Worm (Caenorhabditis elegans): ENCODE measurements around the gene srx-66.

srx-66 gene

DNA sequence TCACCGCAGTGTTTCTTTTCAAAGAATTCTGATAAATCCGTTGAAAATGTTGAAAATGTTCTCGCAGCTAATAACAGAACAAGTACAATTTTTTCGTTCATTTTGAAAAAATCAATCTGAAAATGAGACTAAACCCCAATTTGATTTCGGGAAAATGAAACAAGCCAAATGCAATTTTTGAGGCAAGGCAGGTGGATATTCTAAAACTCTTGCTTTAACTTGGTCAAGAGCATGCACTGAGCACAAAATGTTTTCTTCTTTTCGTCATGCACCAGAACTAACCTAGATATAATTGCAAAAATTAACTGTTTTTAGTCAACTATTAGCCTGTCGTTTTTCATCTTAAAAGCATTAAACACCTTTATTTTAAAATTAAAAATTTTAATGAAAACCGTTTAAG lies 19.3 kb upstream of the srx-66 start, which contains the start of gene irld-22:
Gene irld-22 (minus strand): TSS at position 101 of the 400 bp plus-strand sequence.
- TF ChIP-seq snpc-4 (tag; optimal IDR thresholded peaks at IDR 0.05) (no peak), cnd-1 (tag; optimal IDR thresholded peaks at IDR 0.05) (no peak), mab-5 (tag; optimal IDR thresholded peaks at IDR 0.05) (no peak), elt-1 (tag; optimal IDR thresholded peaks at IDR 0.05; ENCODE audit: borderline replicate concordance, insufficient read depth) (no peak), lin-32 (GFP tag; optimal IDR thresholded peaks at IDR 0.05) (no peak), blmp-1 (tag; optimal IDR thresholded peaks at IDR 0.05) (no peak)

- no peak for TF ChIP-seq sptf-1 (tag; optimal IDR thresholded peaks at IDR 0.05)
- TF ChIP-seq nhr-28 (tag; optimal IDR thresholded peaks at IDR 0.05), result no peak
- no peak for TF ChIP-seq ceh-39 (tag; optimal IDR thresholded peaks at IDR 0.05)
- no peak for TF ChIP-seq unc-39 (tag; optimal IDR thresholded peaks at IDR 0.05)
- TF ChIP-seq lsy-2 (tag; optimal IDR thresholded peaks at IDR 0.05), result no peak
- TF ChIP-seq blmp-1 (tag; optimal IDR thresholded peaks at IDR 0.05), result no peak
- no peak for TF ChIP-seq ztf-11 (tag; optimal IDR thresholded peaks at IDR 0.05)
- no peak for TF ChIP-seq zip-8 (tag; optimal IDR thresholded peaks at IDR 0.05)
- no peak for TF ChIP-seq snpc-4 (tag; optimal IDR thresholded peaks at IDR 0.05)
- no peak for TF ChIP-seq mab-5 (tag; optimal IDR thresholded peaks at IDR 0.05)
- no peak for TF ChIP-seq elt-3 (tag; optimal IDR thresholded peaks at IDR 0.05)
- TF ChIP-seq tbx-8 (GFP tag; optimal IDR thresholded peaks at IDR 0.05), result no peak
- TF ChIP-seq mls-2 (tag; optimal IDR thresholded peaks at IDR 0.05), result no peak
These were observed 16.8 kb upstream of the srx-66 start, which contains the start of the genes str-229 and srh-190 for ce11 chrV:3902458-3903157. Gene str-229, minus strand, starts transcription at chrV:3902558. Gene srh-190, plus strand, starts transcription at chrV:3903107.

DNA sequence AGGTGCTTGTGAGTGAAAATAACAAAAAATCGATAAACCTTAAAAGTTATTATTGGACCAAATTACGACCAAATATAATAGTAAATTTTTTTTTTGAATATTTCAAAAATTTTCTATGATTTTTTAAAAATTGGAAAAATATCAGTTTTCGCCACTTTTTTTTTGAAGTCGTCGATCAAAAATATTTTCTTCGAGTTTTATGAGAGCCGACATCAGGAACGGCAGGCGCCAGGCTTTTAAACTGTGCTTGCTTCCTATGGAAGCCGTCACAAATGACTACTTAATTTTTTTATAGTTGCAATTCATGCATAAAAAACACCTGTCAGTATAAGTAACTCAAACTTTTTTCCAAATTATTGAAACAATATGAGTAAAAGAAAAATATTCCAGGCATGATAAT lies 16.0 kb upstream of the srx-66 start:
- TF ChIP-seq cnd-1 (tag; optimal IDR thresholded peaks at IDR 0.05) (no peak), M03D4.4 (tag; optimal IDR thresholded peaks at IDR 0.05) (no peak), drap-1 (GFP tag; optimal IDR thresholded peaks at IDR 0.05) (no peak), snpc-4 (tag; optimal IDR thresholded peaks at IDR 0.05) (no peak), ceh-39 (tag; optimal IDR thresholded peaks at IDR 0.05) (no peak), lsy-2 (tag; optimal IDR thresholded peaks at IDR 0.05) (no peak), sem-2 (GFP tag; optimal IDR thresholded peaks at IDR 0.05) (no peak), tbx-8 (GFP tag; optimal IDR thresholded peaks at IDR 0.05) (no peak), lin-32 (GFP tag; optimal IDR thresholded peaks at IDR 0.05) (no peak), elt-3 (tag; optimal IDR thresholded peaks at IDR 0.05) (no peak), mls-2 (tag; optimal IDR thresholded peaks at IDR 0.05) (no peak), mep-1 (tag; optimal IDR thresholded peaks at IDR 0.05) (no peak), zip-8 (tag; optimal IDR thresholded peaks at IDR 0.05) (no peak), ham-2 (GFP tag; optimal IDR thresholded peaks at IDR 0.05) (no peak), hlh-1 (tag; optimal IDR thresholded peaks at IDR 0.05) (no peak), ceh-83 (GFP tag; optimal IDR thresholded peaks at IDR 0.05) (no peak), ces-1 (GFP tag; optimal IDR thresholded peaks at IDR 0.05) (no peak), unc-120 (tag; optimal IDR thresholded peaks at IDR 0.05; ENCODE audit: poor library complexity, severe bottlenecking) (no peak), nhr-2 (tag; optimal IDR thresholded peaks at IDR 0.05) (no peak), nhr-237 (tag; optimal IDR thresholded peaks at IDR 0.05) (no peak)

- no peak for TF ChIP-seq nhr-12 (tag; optimal IDR thresholded peaks at IDR 0.05)
- TF ChIP-seq ham-2 (GFP tag; optimal IDR thresholded peaks at IDR 0.05), result no peak
- no peak for TF ChIP-seq unc-120 (tag; optimal IDR thresholded peaks at IDR 0.05; ENCODE audit: poor library complexity, severe bottlenecking)
- no peak for TF ChIP-seq flh-1 (GFP tag; optimal IDR thresholded peaks at IDR 0.05)
- no peak for TF ChIP-seq blmp-1 (tag; optimal IDR thresholded peaks at IDR 0.05)
These were observed 13.5 kb upstream of the srx-66 start, which contains the start of gene nhr-156 for ce11 chrV:3905841-3906240. Gene nhr-156, plus strand, starts transcription at chrV:3906106.

ce11 chrV:3912472-3912871 lies 6.9 kb upstream of the srx-66 start, which contains the start of gene srx-68:
Gene srx-68, plus strand, starts transcription at chrV:3912772.
- no peak for TF ChIP-seq mep-1 (tag; optimal IDR thresholded peaks at IDR 0.05)
- TF ChIP-seq nhr-28 (tag; optimal IDR thresholded peaks at IDR 0.05), result no peak
- no peak for TF ChIP-seq bed-3 (GFP tag; optimal IDR thresholded peaks at IDR 0.05)
- TF ChIP-seq unc-120 (tag; optimal IDR thresholded peaks at IDR 0.05; ENCODE audit: poor library complexity, severe bottlenecking), result no peak
- TF ChIP-seq lin-13 (tag; optimal IDR thresholded peaks at IDR 0.05), result no peak
- no peak for TF ChIP-seq tbx-8 (GFP tag; optimal IDR thresholded peaks at IDR 0.05)
- TF ChIP-seq elt-1 (tag; optimal IDR thresholded peaks at IDR 0.05; ENCODE audit: borderline replicate concordance, insufficient read depth), result no peak
- no peak for TF ChIP-seq lsy-2 (tag; optimal IDR thresholded peaks at IDR 0.05)
- no peak for TF ChIP-seq pha-4 (tag; optimal IDR thresholded peaks at IDR 0.05)
- no peak for TF ChIP-seq ces-1 (GFP tag; optimal IDR thresholded peaks at IDR 0.05)
- no peak for TF ChIP-seq ceh-39 (tag; optimal IDR thresholded peaks at IDR 0.05)
- no peak for TF ChIP-seq sem-2 (GFP tag; optimal IDR thresholded peaks at IDR 0.05)
- TF ChIP-seq ceh-83 (GFP tag; optimal IDR thresholded peaks at IDR 0.05), result no peak

All from whole organism, mixed stage, embryonic.